Worm (Caenorhabditis elegans) whole organism, L3 larva: Measurements from ENCODE around the gene C28C12.11.

ENCODE experiments used
- R02D3.7 ChIP-seq: fragments of 150-350 bp; optimal IDR thresholded peaks from 2 replicates; lab custom pipeline; 2014; ENCODE audit warnings: missing biosample characterization, missing genetic modification characterization
- ZK546.5 ChIP-seq: sonication (generic microtip); optimal IDR thresholded peaks from 2 replicates; lab custom pipeline; 2017; ENCODE audit warnings: missing biosample characterization, missing genetic modification characterization
- aly-2 ChIP-seq: fragments of 150-350 bp; optimal IDR thresholded peaks from 2 replicates; lab custom pipeline; 2014; ENCODE audit warnings: missing biosample characterization, missing genetic modification characterization
- ceh-16 ChIP-seq: sonication (generic microtip); optimal IDR thresholded peaks from 2 replicates; lab custom pipeline; 2017; ENCODE audit warnings: missing biosample characterization, missing genetic modification characterization
- ceh-28 ChIP-seq: fragments of 150-350 bp; optimal IDR thresholded peaks from 2 replicates; lab custom pipeline; 2014; ENCODE audit warnings: missing biosample characterization, missing genetic modification reagents, missing genetic modification characterization
- ceh-9 ChIP-seq: sonication (generic microtip); optimal IDR thresholded peaks from 2 replicates; lab custom pipeline; 2018; ENCODE audit warnings: missing biosample characterization, missing genetic modification characterization
- daf-12 ChIP-seq: fragments of 150-350 bp; optimal IDR thresholded peaks from 2 replicates; lab custom pipeline; 2014; ENCODE audit warnings: missing biosample characterization, missing genetic modification reagents, missing genetic modification characterization
- egl-5 ChIP-seq: fragments of 150-350 bp; optimal IDR thresholded peaks from 2 replicates; lab custom pipeline; 2017; ENCODE audit warnings: missing biosample characterization, missing genetic modification reagents, missing genetic modification characterization, inconsistent platforms
- elt-1 ChIP-seq: fragments of 150-350 bp; optimal IDR thresholded peaks from 2 replicates; lab custom pipeline; 2014; ENCODE audit warnings: missing biosample characterization, missing genetic modification characterization
- elt-2 ChIP-seq: sonication (generic microtip); optimal IDR thresholded peaks from 2 replicates; lab custom pipeline; 2016; ENCODE audit warnings: missing genetic modification reagents, mild to moderate bottlenecking, missing genetic modification characterization, missing compliant biosample characterization
- elt-3 ChIP-seq, 3 experiments: fragments of 150-350 bp in 1 of 3; sonication (generic microtip) in 2 of 3; optimal IDR thresholded peaks; 2 replicates in 2 of 3; 4 replicates in 1 of 3; lab custom pipeline; 2014 to 2017; ENCODE audit warnings: missing biosample characterization in 3 of 3, missing genetic modification characterization in 3 of 3
- eor-1 ChIP-seq, 2 experiments: fragments of 150-350 bp; optimal IDR thresholded peaks; 2 replicates each; lab custom pipeline; 2014 to 2018; ENCODE audit warnings: missing biosample characterization in 2 of 2, missing genetic modification characterization in 2 of 2
- fkh-10 ChIP-seq: sonication (generic microtip); optimal IDR thresholded peaks from 2 replicates; lab custom pipeline; 2017; ENCODE audit warnings: missing biosample characterization, missing genetic modification reagents, missing genetic modification characterization
- fos-1 ChIP-seq: fragments of 150-350 bp; optimal IDR thresholded peaks from 2 replicates; lab custom pipeline; 2014; ENCODE audit warnings: missing biosample characterization, missing genetic modification characterization
- hmg-11 ChIP-seq: sonication (generic microtip); optimal IDR thresholded peaks from 2 replicates; lab custom pipeline; 2016; ENCODE audit warnings: missing genetic modification characterization, missing compliant biosample characterization
- jun-1 ChIP-seq: fragments of 150-350 bp; optimal IDR thresholded peaks from 2 replicates; lab custom pipeline; 2014; ENCODE audit warnings: missing biosample characterization, missing genetic modification reagents, missing genetic modification characterization
- lin-15B ChIP-seq: fragments of 150-350 bp; optimal IDR thresholded peaks from 2 replicates; lab custom pipeline; 2014; ENCODE audit warnings: missing biosample characterization, missing genetic modification characterization
- lin-39 ChIP-seq: fragments of 150-350 bp; optimal IDR thresholded peaks from 2 replicates; lab custom pipeline; 2018; ENCODE audit warnings: missing biosample characterization, missing genetic modification reagents, missing genetic modification characterization
- lsy-12 ChIP-seq: sonication (generic microtip); optimal IDR thresholded peaks from 2 replicates; lab custom pipeline; 2016; ENCODE audit warnings: mild to moderate bottlenecking, missing genetic modification characterization, missing compliant biosample characterization
- mdl-1 ChIP-seq: fragments of 150-350 bp; optimal IDR thresholded peaks from 2 replicates; lab custom pipeline; 2014; ENCODE audit warnings: missing biosample characterization, missing genetic modification characterization
- mml-1 ChIP-seq: fragments of 150-350 bp; sonication (generic microtip); optimal IDR thresholded peaks from 3 replicates; lab custom pipeline; 2014; ENCODE audit warnings: missing biosample characterization, missing genetic modification characterization
- nhr-12 ChIP-seq: fragments of 150-350 bp; optimal IDR thresholded peaks from 2 replicates; lab custom pipeline; 2014; ENCODE audit warnings: missing biosample characterization, missing genetic modification characterization
- nhr-23 ChIP-seq: fragments of 150-350 bp; optimal IDR thresholded peaks from 2 replicates; lab custom pipeline; 2014; ENCODE audit warnings: missing biosample characterization, missing genetic modification reagents, missing genetic modification characterization
- nhr-237 ChIP-seq: fragments of 150-350 bp; optimal IDR thresholded peaks from 2 replicates; lab custom pipeline; 2014; ENCODE audit warnings: missing biosample characterization, missing genetic modification characterization
- nhr-25 ChIP-seq: sonication (generic microtip); optimal IDR thresholded peaks from 2 replicates; lab custom pipeline; 2017; ENCODE audit warnings: missing biosample characterization, missing genetic modification characterization
- nhr-28 ChIP-seq: fragments of 150-350 bp; optimal IDR thresholded peaks from 2 replicates; lab custom pipeline; 2014; ENCODE audit warnings: missing biosample characterization, missing genetic modification characterization
- nhr-43 ChIP-seq: sonication (generic microtip); optimal IDR thresholded peaks from 2 replicates; lab custom pipeline; 2016; ENCODE audit warnings: mild to moderate bottlenecking, missing genetic modification characterization, missing compliant biosample characterization; ENCODE audit not compliant: poor library complexity, severe bottlenecking
- nhr-67 ChIP-seq: fragments of 150-350 bp; optimal IDR thresholded peaks from 2 replicates; lab custom pipeline; 2014; ENCODE audit warnings: missing biosample characterization, missing genetic modification characterization
- nhr-76 ChIP-seq: fragments of 150-350 bp; sonication (generic microtip); optimal IDR thresholded peaks from 5 replicates; lab custom pipeline; 2014; ENCODE audit warnings: missing biosample characterization, missing genetic modification characterization
- nhr-77 ChIP-seq: fragments of 150-350 bp; optimal IDR thresholded peaks from 2 replicates; lab custom pipeline; 2014; ENCODE audit warnings: missing biosample characterization, missing genetic modification characterization
- pha-4 ChIP-seq: fragments of 150-350 bp; optimal IDR thresholded peaks from 2 replicates; lab custom pipeline; 2014; ENCODE audit warnings: missing biosample characterization, missing genetic modification reagents, missing genetic modification characterization
- pqm-1 ChIP-seq: fragments of 150-350 bp; optimal IDR thresholded peaks from 2 replicates; lab custom pipeline; 2017; ENCODE audit warnings: missing biosample characterization, missing genetic modification characterization, inconsistent platforms
- sea-2 ChIP-seq: fragments of 150-350 bp; sonication (generic microtip); optimal IDR thresholded peaks from 4 replicates; lab custom pipeline; 2014; ENCODE audit warnings: missing biosample characterization, missing genetic modification reagents, missing genetic modification characterization
- skn-1 ChIP-seq: fragments of 150-350 bp; optimal IDR thresholded peaks from 2 replicates; lab custom pipeline; 2014; ENCODE audit warnings: missing biosample characterization, missing genetic modification characterization
- snpc-4 ChIP-seq: fragments of 150-350 bp; optimal IDR thresholded peaks from 2 replicates; lab custom pipeline; 2014; ENCODE audit warnings: missing biosample characterization, missing genetic modification characterization
- tbx-2 ChIP-seq: sonication (generic microtip); optimal IDR thresholded peaks from 2 replicates; lab custom pipeline; 2016; ENCODE audit warnings: mild to moderate bottlenecking, missing genetic modification characterization, missing compliant biosample characterization
- unc-39 ChIP-seq: sonication (generic microtip); optimal IDR thresholded peaks from 4 replicates; lab custom pipeline; 2017; ENCODE audit warnings: missing biosample characterization, missing genetic modification characterization
- unc-62 ChIP-seq: fragments of 150-350 bp; sonication (generic microtip); optimal IDR thresholded peaks from 4 replicates; lab custom pipeline; 2014; ENCODE audit warnings: missing biosample characterization, missing genetic modification reagents, missing genetic modification characterization
- ztf-11 ChIP-seq: fragments of 150-350 bp; optimal IDR thresholded peaks from 2 replicates; lab custom pipeline; 2014; ENCODE audit warnings: missing biosample characterization, missing genetic modification characterization
- ztf-4 ChIP-seq: fragments of 150-350 bp; optimal IDR thresholded peaks from 2 replicates; lab custom pipeline; 2014; ENCODE audit warnings: missing biosample characterization, missing genetic modification characterization

Gene C28C12.11

ce11 chrIV:8475030-8475679 is 1.3 kb downstream of the C28C12.11 start:
- peak; percentile 22 for TF ChIP-seq snpc-4 (tag; lab: Kevin White, UChicago)
- TF ChIP-seq pqm-1 (tag; lab: Kevin White, UChicago): peak; percentile 63
- TF ChIP-seq elt-2 (tag; lab: Kevin White, UChicago): peak; percentile 82
- TF ChIP-seq ceh-9 (tag; lab: Kevin White, UChicago): no peak
- TF ChIP-seq, all 47 proteins: peak for 3

ce11 chrIV:8476166-8476565 is 2.3 kb downstream of the C28C12.11 start:
- TF ChIP-seq jun-1 (tag; lab: Kevin White, UChicago) (no peak), elt-1 (tag; lab: Kevin White, UChicago) (no peak), daf-12 (no peak), nhr-28 (tag; lab: Kevin White, UChicago) (no peak), ztf-4 (tag; lab: Kevin White, UChicago) (no peak), pqm-1 (tag; lab: Kevin White, UChicago) (no peak), lin-39 (tag; lab: Kevin White, UChicago) (no peak), elt-2 (tag; lab: Kevin White, UChicago) (no peak), tbx-2 (tag; lab: Kevin White, UChicago) (no peak), egl-5 (tag; lab: Kevin White, UChicago) (no peak), ztf-11 (tag; lab: Kevin White, UChicago) (no peak), aly-2 (no peak), skn-1 (no peak), ceh-28 (tag; lab: Kevin White, UChicago) (no peak), nhr-77 (tag; lab: Kevin White, UChicago) (no peak), eor-1 (tag; optimal IDR thresholded peaks at IDR 0.05; lab: Kevin White, UChicago) (no peak)
- TF ChIP-seq, all 47 proteins: peak for 0

ce11 chrIV:8476880-8477279 is 3.0 kb downstream of the C28C12.11 start, which contains the start of gene spp-10:
Gene spp-10 (plus strand): TSS chrIV:8477180.
- TF ChIP-seq elt-3 (tag; optimal IDR thresholded peaks at IDR 0.05; lab: Kevin White, UChicago) (no peak), pha-4 (tag; lab: Kevin White, UChicago) (no peak), nhr-12 (no peak), nhr-23 (tag; lab: Kevin White, UChicago) (no peak), unc-62 (GFP tag; lab: Kevin White, UChicago) (no peak), R02D3.7 (no peak), tbx-2 (tag; lab: Kevin White, UChicago) (no peak), nhr-67 (tag; lab: Kevin White, UChicago) (no peak), lin-15B (tag; lab: Kevin White, UChicago) (no peak), egl-5 (tag; lab: Kevin White, UChicago) (no peak), ceh-16 (tag; lab: Kevin White, UChicago) (no peak), hmg-11 (no peak), ceh-9 (tag; lab: Kevin White, UChicago) (no peak), aly-2 (no peak), ztf-4 (tag; lab: Kevin White, UChicago) (no peak), skn-1 (no peak), sea-2 (no peak), nhr-237 (tag; lab: Kevin White, UChicago) (no peak), lsy-12 (tag; lab: Kevin White, UChicago) (no peak), nhr-76 (tag; lab: Kevin White, UChicago) (no peak)
- TF ChIP-seq, all 47 proteins: peak for 0

DNA sequence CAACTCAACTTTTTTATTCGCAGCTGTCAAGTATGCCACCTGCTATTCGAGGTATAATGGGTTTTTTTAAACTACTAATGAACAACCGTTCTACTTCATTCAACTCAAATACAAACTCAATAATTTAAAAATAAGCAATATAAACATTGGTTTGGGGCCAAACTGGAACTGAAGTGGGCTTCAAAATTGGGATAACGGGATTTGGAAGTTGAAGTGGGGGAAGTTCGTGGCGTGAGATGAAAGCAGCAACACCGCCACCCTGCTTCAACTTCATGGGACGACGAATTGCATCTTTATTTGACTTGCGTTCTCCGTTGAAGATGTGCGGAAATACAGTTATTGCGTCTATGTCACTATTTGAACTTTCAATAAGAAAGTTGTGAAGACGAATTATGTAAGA is 4.7 kb downstream of the C28C12.11 start:
- no peak for TF ChIP-seq nhr-67 (tag; lab: Kevin White, UChicago)
- TF ChIP-seq nhr-28 (tag; lab: Kevin White, UChicago): no peak
- TF ChIP-seq nhr-25 (tag; lab: Kevin White, UChicago): no peak
- no peak for TF ChIP-seq lin-15B (tag; lab: Kevin White, UChicago)
- no peak for TF ChIP-seq ztf-4 (tag; lab: Kevin White, UChicago)
- TF ChIP-seq mml-1 (tag; lab: Kevin White, UChicago): no peak
- no peak for TF ChIP-seq nhr-237 (tag; lab: Kevin White, UChicago)
- no peak for TF ChIP-seq R02D3.7
- TF ChIP-seq aly-2: no peak
- TF ChIP-seq ZK546.5 (tag; lab: Kevin White, UChicago): no peak
- no peak for TF ChIP-seq unc-39 (tag; lab: Kevin White, UChicago)
- no peak for TF ChIP-seq nhr-77 (tag; lab: Kevin White, UChicago)
- TF ChIP-seq ztf-11 (tag; lab: Kevin White, UChicago): no peak
- TF ChIP-seq nhr-43 (tag; lab: Kevin White, UChicago): no peak
- no peak for TF ChIP-seq snpc-4 (tag; lab: Kevin White, UChicago)
- TF ChIP-seq fkh-10: no peak
- no peak for TF ChIP-seq mdl-1
- no peak for TF ChIP-seq fos-1 (tag; lab: Kevin White, UChicago)
- no peak for TF ChIP-seq unc-62 (GFP tag; lab: Kevin White, UChicago)
